Worm (Caenorhabditis elegans) whole organism, late embryonic: Measurements from ENCODE around the gene M03A1.8.

Experiments
- che-1 ChIP-seq: sonication (generic microtip); optimal IDR thresholded peaks from 2 replicates; lab custom pipeline; 2016; ENCODE audit warnings: mild to moderate bottlenecking, missing genetic modification characterization, missing compliant biosample characterization
- ets-4 ChIP-seq: sonication (generic microtip); optimal IDR thresholded peaks from 2 replicates; lab custom pipeline; 2016; ENCODE audit warnings: missing genetic modification characterization, missing compliant biosample characterization
- pag-3 ChIP-seq: sonication (generic microtip); optimal IDR thresholded peaks from 2 replicates; lab custom pipeline; 2016; ENCODE audit warnings: missing compliant biosample characterization, missing genetic modification characterization, borderline replicate concordance
- pax-1 ChIP-seq: fragments of 150-350 bp; optimal IDR thresholded peaks from 2 replicates; lab custom pipeline; 2014; ENCODE audit warnings: missing biosample characterization, missing genetic modification characterization
- pqm-1 ChIP-seq: sonication (generic microtip); optimal IDR thresholded peaks from 2 replicates; lab custom pipeline; 2016; ENCODE audit warnings: missing genetic modification characterization, missing compliant biosample characterization
- sox-4 ChIP-seq: sonication (generic microtip); optimal IDR thresholded peaks from 2 replicates; lab custom pipeline; 2017; ENCODE audit warnings: mild to moderate bottlenecking, missing genetic modification characterization, inconsistent platforms, missing compliant biosample characterization

- TF ChIP-seq sox-4 (tag; lab: Kevin White, UChicago) (no peak), ets-4 (no peak), pag-3 (tag; lab: Kevin White, UChicago) (no peak), pax-1 (no peak), che-1 (no peak), pqm-1 (tag; lab: Kevin White, UChicago) (no peak)
Measured at ce11 chrII:4527800-4528199, 32.3 kb upstream of the M03A1.8 start, which contains the start of gene sra-35.
